Fruit fly (Drosophila melanogaster): ENCODE data around the gene Psf1.
A peak's percentile ranks its signal among the peaks of the same experiment; 100 is the strongest.

The Psf1 gene

dm6 chr3L:1295693-1296092, 48.2 kb upstream of the Psf1 start, which contains the start of gene Rabex-5 (continued):
- TF ChIP-seq cad (GFP tag; optimal IDR thresholded peaks at IDR 0.05) (no peak), chinmo (GFP tag; IDR thresholded peaks at IDR 0.05; ENCODE audit: partially characterized antibody) (0 out of 4 replicates have a peak, but pooled peaks have one; percentile 15), sob (GFP tag; IDR thresholded peaks at IDR 0.05) (no peak), CG30431 (GFP tag; optimal IDR thresholded peaks at IDR 0.05) (no peak), unpg (GFP tag; optimal IDR thresholded peaks at IDR 0.05) (peak; percentile 6), NC2β (GFP tag; optimal IDR thresholded peaks at IDR 0.05) (peak; percentile 50), BtbVII (GFP tag; optimal IDR thresholded peaks at IDR 0.05) (no peak), sqz (GFP tag; optimal IDR thresholded peaks at IDR 0.05) (no peak), fru (optimal IDR thresholded peaks at IDR 0.05) (no peak), abd-A (tag; optimal IDR thresholded peaks at IDR 0.05) (no peak), mld (GFP tag; IDR thresholded peaks at IDR 0.05; ENCODE audit: partially characterized antibody) (peak; percentile 66; the same call in 2 of the 3 replicates), CG8924 (tag; optimal IDR thresholded peaks at IDR 0.05) (peak; percentile 23), CG30403 (GFP tag; optimal IDR thresholded peaks at IDR 0.05) (peak; percentile 41), sd (tag; optimal IDR thresholded peaks at IDR 0.05) (no peak), CG1529 (GFP tag; optimal IDR thresholded peaks at IDR 0.05) (no peak), CG9817 (tag; optimal IDR thresholded peaks at IDR 0.05) (no peak), CG31388 (GFP tag; optimal IDR thresholded peaks at IDR 0.05) (no peak), lilli (GFP tag; optimal IDR thresholded peaks at IDR 0.05) (peak; percentile 60), CG43689 (GFP tag; IDR thresholded peaks at IDR 0.05) (no peak), Jarid2 (GFP tag; optimal IDR thresholded peaks at IDR 0.05) (no peak), CrebB (tag; optimal IDR thresholded peaks at IDR 0.05) (peak; percentile 18), btn (GFP tag; optimal IDR thresholded peaks at IDR 0.05) (no peak), pnt (GFP tag; optimal IDR thresholded peaks at IDR 0.05) (no peak), hbn (GFP tag; IDR thresholded peaks at IDR 0.05; ENCODE audit: partially characterized antibody) (peak; percentile 78), Vsx1 (GFP tag; optimal IDR thresholded peaks at IDR 0.05) (no peak), sens-2 (GFP tag; IDR thresholded peaks at IDR 0.05) (no peak), Lhr (GFP tag; optimal IDR thresholded peaks at IDR 0.05) (peak; percentile 94), CG17186 (GFP tag; optimal IDR thresholded peaks at IDR 0.05) (peak; percentile 46), Mad (GFP tag; optimal IDR thresholded peaks at IDR 0.05) (no peak), CG12391 (tag; optimal IDR thresholded peaks at IDR 0.05) (peak; percentile 43), Eip74EF (GFP tag; optimal IDR thresholded peaks at IDR 0.05) (no peak), CG4328 (GFP tag; optimal IDR thresholded peaks at IDR 0.05) (no peak), Opbp (GFP tag; IDR thresholded peaks at IDR 0.05; ENCODE audit: partially characterized antibody) (peak; percentile 89), tll (GFP tag; optimal IDR thresholded peaks at IDR 0.05) (no peak), pita (GFP tag; optimal IDR thresholded peaks at IDR 0.05) (no peak), Mes4 (GFP tag; optimal IDR thresholded peaks at IDR 0.05) (no peak), dimm (GFP tag; IDR thresholded peaks at IDR 0.05) (no peak), BEAF-32 (GFP tag; optimal IDR thresholded peaks at IDR 0.05) (peak; percentile 89), Myb (GFP tag; optimal IDR thresholded peaks at IDR 0.05) (peak; percentile 46), sr (GFP tag; IDR thresholded peaks at IDR 0.05) (no peak), NC2α (GFP tag; optimal IDR thresholded peaks at IDR 0.05) (peak; percentile 8), CG14965 (GFP tag; optimal IDR thresholded peaks at IDR 0.05; ENCODE audit: borderline replicate concordance) (no peak), pan (optimal IDR thresholded peaks at IDR 0.05) (no peak), pan (GFP tag; optimal IDR thresholded peaks at IDR 0.05 in 1 of 2, IDR thresholded peaks at IDR 0.05 in 1 of 2) (peak in 1 of 2 experiments; percentile 37), Chrac-16 (GFP tag; optimal IDR thresholded peaks at IDR 0.05) (peak; percentile 3), HLH54F (GFP tag; optimal IDR thresholded peaks at IDR 0.05) (peak; percentile 16), Oaz (GFP tag; IDR thresholded peaks at IDR 0.05) (no peak), CG6813 (GFP tag; optimal IDR thresholded peaks at IDR 0.05) (no peak), Six4 (GFP tag; optimal IDR thresholded peaks at IDR 0.05) (no peak), org-1 (GFP tag; optimal IDR thresholded peaks at IDR 0.05) (no peak), CG6272 (GFP tag; IDR thresholded peaks at IDR 0.05) (no peak)
